Worm (Caenorhabditis elegans) whole organism, L3 larva: ENCODE data around the gene ttr-34.

Experiments used
- R02D3.7 ChIP-seq: fragments of 150-350 bp; optimal IDR thresholded peaks from 2 replicates; lab custom pipeline; 2014; ENCODE audit warnings: missing biosample characterization, missing genetic modification characterization
- ZK546.5 ChIP-seq: sonication (generic microtip); optimal IDR thresholded peaks from 2 replicates; lab custom pipeline; 2017; ENCODE audit warnings: missing biosample characterization, missing genetic modification characterization
- aly-2 ChIP-seq: fragments of 150-350 bp; optimal IDR thresholded peaks from 2 replicates; lab custom pipeline; 2014; ENCODE audit warnings: missing biosample characterization, missing genetic modification characterization
- ama-1 ChIP-seq: fragments of 150-350 bp; optimal IDR thresholded peaks from 2 replicates; lab custom pipeline; 2018
- ceh-16 ChIP-seq: sonication (generic microtip); optimal IDR thresholded peaks from 2 replicates; lab custom pipeline; 2017; ENCODE audit warnings: missing biosample characterization, missing genetic modification characterization
- ceh-82 ChIP-seq: fragments of 150-350 bp; optimal IDR thresholded peaks from 2 replicates; lab custom pipeline; 2014; ENCODE audit warnings: missing biosample characterization, missing genetic modification characterization
- ceh-9 ChIP-seq: sonication (generic microtip); optimal IDR thresholded peaks from 2 replicates; lab custom pipeline; 2018; ENCODE audit warnings: missing biosample characterization, missing genetic modification characterization
- egl-27 ChIP-seq: sonication (generic microtip); optimal IDR thresholded peaks from 4 replicates; lab custom pipeline; 2017; ENCODE audit warnings: missing biosample characterization, missing genetic modification reagents, missing genetic modification characterization
- egl-5 ChIP-seq: fragments of 150-350 bp; optimal IDR thresholded peaks from 2 replicates; lab custom pipeline; 2017; ENCODE audit warnings: missing biosample characterization, missing genetic modification reagents, missing genetic modification characterization, inconsistent platforms
- elt-1 ChIP-seq: fragments of 150-350 bp; optimal IDR thresholded peaks from 2 replicates; lab custom pipeline; 2014; ENCODE audit warnings: missing biosample characterization, missing genetic modification characterization
- elt-2 ChIP-seq: sonication (generic microtip); optimal IDR thresholded peaks from 2 replicates; lab custom pipeline; 2016; ENCODE audit warnings: missing genetic modification reagents, mild to moderate bottlenecking, missing genetic modification characterization, missing compliant biosample characterization
- elt-3 ChIP-seq, 3 experiments: fragments of 150-350 bp in 1 of 3; sonication (generic microtip) in 2 of 3; optimal IDR thresholded peaks; 2 replicates in 2 of 3; 4 replicates in 1 of 3; lab custom pipeline; 2014 to 2017; ENCODE audit warnings: missing biosample characterization in 3 of 3, missing genetic modification characterization in 3 of 3
- eor-1 ChIP-seq, 2 experiments: fragments of 150-350 bp; optimal IDR thresholded peaks; 2 replicates each; lab custom pipeline; 2014 to 2018; ENCODE audit warnings: missing biosample characterization in 2 of 2, missing genetic modification characterization in 2 of 2
- fkh-10 ChIP-seq: sonication (generic microtip); optimal IDR thresholded peaks from 2 replicates; lab custom pipeline; 2017; ENCODE audit warnings: missing biosample characterization, missing genetic modification reagents, missing genetic modification characterization
- fkh-2 ChIP-seq: fragments of 150-350 bp; optimal IDR thresholded peaks from 2 replicates; lab custom pipeline; 2014; ENCODE audit warnings: missing biosample characterization, missing genetic modification reagents, missing genetic modification characterization
- fos-1 ChIP-seq: fragments of 150-350 bp; optimal IDR thresholded peaks from 2 replicates; lab custom pipeline; 2014; ENCODE audit warnings: missing biosample characterization, missing genetic modification characterization
- hmg-11 ChIP-seq: sonication (generic microtip); optimal IDR thresholded peaks from 2 replicates; lab custom pipeline; 2016; ENCODE audit warnings: missing genetic modification characterization, missing compliant biosample characterization
- jun-1 ChIP-seq: fragments of 150-350 bp; optimal IDR thresholded peaks from 2 replicates; lab custom pipeline; 2014; ENCODE audit warnings: missing biosample characterization, missing genetic modification reagents, missing genetic modification characterization
- lin-15B ChIP-seq: fragments of 150-350 bp; optimal IDR thresholded peaks from 2 replicates; lab custom pipeline; 2014; ENCODE audit warnings: missing biosample characterization, missing genetic modification characterization
- lin-39 ChIP-seq: fragments of 150-350 bp; optimal IDR thresholded peaks from 2 replicates; lab custom pipeline; 2018; ENCODE audit warnings: missing biosample characterization, missing genetic modification reagents, missing genetic modification characterization
- lsy-12 ChIP-seq: sonication (generic microtip); optimal IDR thresholded peaks from 2 replicates; lab custom pipeline; 2016; ENCODE audit warnings: mild to moderate bottlenecking, missing genetic modification characterization, missing compliant biosample characterization
- mdl-1 ChIP-seq: fragments of 150-350 bp; optimal IDR thresholded peaks from 2 replicates; lab custom pipeline; 2014; ENCODE audit warnings: missing biosample characterization, missing genetic modification characterization
- nfya-1 ChIP-seq: sonication (generic microtip); optimal IDR thresholded peaks from 2 replicates; lab custom pipeline; 2017; ENCODE audit warnings: missing genetic modification characterization, mild to moderate bottlenecking, missing compliant biosample characterization, antibody characterized with exemption, moderate library complexity; ENCODE audit not compliant: insufficient read depth
- nhr-11 ChIP-seq: fragments of 150-350 bp; optimal IDR thresholded peaks from 2 replicates; lab custom pipeline; 2014; ENCODE audit warnings: missing biosample characterization, missing genetic modification characterization
- nhr-12 ChIP-seq: fragments of 150-350 bp; optimal IDR thresholded peaks from 2 replicates; lab custom pipeline; 2014; ENCODE audit warnings: missing biosample characterization, missing genetic modification characterization
- nhr-23 ChIP-seq: fragments of 150-350 bp; optimal IDR thresholded peaks from 2 replicates; lab custom pipeline; 2014; ENCODE audit warnings: missing biosample characterization, missing genetic modification reagents, missing genetic modification characterization
- nhr-237 ChIP-seq: fragments of 150-350 bp; optimal IDR thresholded peaks from 2 replicates; lab custom pipeline; 2014; ENCODE audit warnings: missing biosample characterization, missing genetic modification characterization
- nhr-25 ChIP-seq: sonication (generic microtip); optimal IDR thresholded peaks from 2 replicates; lab custom pipeline; 2017; ENCODE audit warnings: missing biosample characterization, missing genetic modification characterization
- nhr-43 ChIP-seq: sonication (generic microtip); optimal IDR thresholded peaks from 2 replicates; lab custom pipeline; 2016; ENCODE audit warnings: mild to moderate bottlenecking, missing genetic modification characterization, missing compliant biosample characterization; ENCODE audit not compliant: poor library complexity, severe bottlenecking
- nhr-67 ChIP-seq: fragments of 150-350 bp; optimal IDR thresholded peaks from 2 replicates; lab custom pipeline; 2014; ENCODE audit warnings: missing biosample characterization, missing genetic modification characterization
- nhr-76 ChIP-seq: fragments of 150-350 bp; sonication (generic microtip); optimal IDR thresholded peaks from 5 replicates; lab custom pipeline; 2014; ENCODE audit warnings: missing biosample characterization, missing genetic modification characterization
- nhr-77 ChIP-seq: fragments of 150-350 bp; optimal IDR thresholded peaks from 2 replicates; lab custom pipeline; 2014; ENCODE audit warnings: missing biosample characterization, missing genetic modification characterization
- pha-4 ChIP-seq: fragments of 150-350 bp; optimal IDR thresholded peaks from 2 replicates; lab custom pipeline; 2014; ENCODE audit warnings: missing biosample characterization, missing genetic modification reagents, missing genetic modification characterization
- pqm-1 ChIP-seq: fragments of 150-350 bp; optimal IDR thresholded peaks from 2 replicates; lab custom pipeline; 2017; ENCODE audit warnings: missing biosample characterization, missing genetic modification characterization, inconsistent platforms
- sea-2 ChIP-seq: fragments of 150-350 bp; sonication (generic microtip); optimal IDR thresholded peaks from 4 replicates; lab custom pipeline; 2014; ENCODE audit warnings: missing biosample characterization, missing genetic modification reagents, missing genetic modification characterization
- skn-1 ChIP-seq: fragments of 150-350 bp; optimal IDR thresholded peaks from 2 replicates; lab custom pipeline; 2014; ENCODE audit warnings: missing biosample characterization, missing genetic modification characterization
- snpc-4 ChIP-seq: fragments of 150-350 bp; optimal IDR thresholded peaks from 2 replicates; lab custom pipeline; 2014; ENCODE audit warnings: missing biosample characterization, missing genetic modification characterization
- tbx-2 ChIP-seq: sonication (generic microtip); optimal IDR thresholded peaks from 2 replicates; lab custom pipeline; 2016; ENCODE audit warnings: mild to moderate bottlenecking, missing genetic modification characterization, missing compliant biosample characterization
- unc-39 ChIP-seq: sonication (generic microtip); optimal IDR thresholded peaks from 4 replicates; lab custom pipeline; 2017; ENCODE audit warnings: missing biosample characterization, missing genetic modification characterization
- unc-62 ChIP-seq: fragments of 150-350 bp; sonication (generic microtip); optimal IDR thresholded peaks from 4 replicates; lab custom pipeline; 2014; ENCODE audit warnings: missing biosample characterization, missing genetic modification reagents, missing genetic modification characterization
- zag-1 ChIP-seq: fragments of 150-350 bp; optimal IDR thresholded peaks from 2 replicates; lab custom pipeline; 2014; ENCODE audit warnings: missing biosample characterization, missing genetic modification characterization
- ztf-11 ChIP-seq: fragments of 150-350 bp; optimal IDR thresholded peaks from 2 replicates; lab custom pipeline; 2014; ENCODE audit warnings: missing biosample characterization, missing genetic modification characterization
- ztf-4 ChIP-seq: fragments of 150-350 bp; optimal IDR thresholded peaks from 2 replicates; lab custom pipeline; 2014; ENCODE audit warnings: missing biosample characterization, missing genetic modification characterization

ttr-34 gene

DNA sequence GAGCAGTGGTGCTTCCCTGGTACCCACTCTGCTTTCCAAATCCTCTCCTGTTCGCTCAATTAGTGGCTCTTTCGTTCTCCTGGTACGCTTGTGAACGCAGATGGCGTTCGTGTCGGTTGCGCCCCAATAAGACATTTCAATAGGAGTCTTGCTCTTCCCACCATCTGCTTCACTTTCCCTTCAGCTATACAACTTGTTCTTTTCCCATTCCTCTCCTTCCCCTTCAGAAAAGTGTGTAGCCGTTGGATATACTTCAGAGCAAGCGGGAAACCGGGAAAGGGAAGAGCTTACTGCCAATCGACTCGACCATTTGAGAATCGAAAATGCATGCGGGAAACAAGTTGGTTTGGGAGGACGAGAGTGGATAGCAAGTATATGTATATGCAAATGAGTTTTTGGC, 3.6 kb downstream of the ttr-34 start:
- TF ChIP-seq nfya-1 (no peak), ama-1 (lab: Kevin White, UChicago) (peak; percentile 38), nhr-76 (tag; lab: Kevin White, UChicago) (no peak), zag-1 (no peak), nhr-11 (no peak), fkh-2 (no peak)
- TF ChIP-seq, all 47 proteins: peak for 1

DNA sequence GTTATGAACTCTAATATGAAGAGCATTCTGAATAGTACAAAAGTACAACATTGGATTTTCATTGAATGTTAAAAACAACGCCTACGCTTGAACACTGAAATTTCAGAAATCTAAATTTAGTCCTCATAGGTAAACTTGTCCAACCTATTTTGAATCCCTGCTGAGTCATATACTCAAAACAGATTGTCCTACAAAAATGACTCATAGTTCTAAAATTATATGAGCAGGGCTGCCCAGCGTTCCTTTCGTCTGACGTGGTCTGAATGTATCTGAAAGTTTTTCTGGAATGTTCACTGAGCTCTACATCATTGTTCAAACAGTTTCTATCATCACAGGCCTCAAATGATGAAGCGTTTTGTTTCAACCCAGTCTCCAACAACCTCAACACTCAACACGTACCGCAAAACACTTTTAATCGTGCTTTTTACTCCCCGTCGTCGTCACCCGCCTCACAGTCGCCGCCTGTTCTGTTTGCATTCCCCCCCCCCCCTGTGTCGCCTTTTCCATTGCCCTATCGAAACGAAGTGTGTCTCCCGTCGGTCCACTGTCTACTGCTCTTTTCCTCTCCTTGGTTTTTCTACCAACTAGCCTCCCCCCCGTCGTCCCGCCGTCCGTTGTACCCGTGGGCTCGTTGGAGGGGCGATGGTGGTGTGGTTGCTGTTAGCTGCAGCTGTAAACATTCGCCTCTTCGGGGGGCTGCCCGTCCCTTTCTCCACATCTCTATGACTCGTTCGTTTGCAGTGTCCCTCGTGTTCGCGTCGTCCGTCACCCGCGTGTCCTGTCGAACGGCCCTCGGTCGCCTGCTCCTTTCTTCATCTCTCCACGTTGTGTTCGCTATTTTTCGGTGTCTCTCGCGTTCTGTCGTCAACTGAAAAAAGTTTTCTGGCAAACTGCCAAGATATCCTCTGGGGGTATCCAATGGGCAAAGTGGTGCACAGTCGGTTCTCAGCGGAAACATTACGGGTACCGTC, 4.5 kb downstream of the ttr-34 start:
- peak; percentile 69 for TF ChIP-seq nfya-1
- no peak for TF ChIP-seq ceh-9
- TF ChIP-seq pqm-1 (tag; lab: Kevin White, UChicago): peak; percentile 32
- peak; percentile 38 for TF ChIP-seq skn-1
- TF ChIP-seq zag-1: no peak
- no peak for TF ChIP-seq ztf-11 (tag; lab: Kevin White, UChicago)
- TF ChIP-seq sea-2: no peak
- TF ChIP-seq nhr-76 (tag; lab: Kevin White, UChicago): no peak
- TF ChIP-seq elt-2 (tag; lab: Kevin White, UChicago): peak; percentile 78
- TF ChIP-seq unc-39 (tag; lab: Kevin White, UChicago): no peak
- TF ChIP-seq lsy-12 (tag; lab: Kevin White, UChicago): peak; percentile 22
- TF ChIP-seq nhr-67 (tag; lab: Kevin White, UChicago): no peak
- TF ChIP-seq elt-3 (tag; optimal IDR thresholded peaks at IDR 0.05; lab: Kevin White, UChicago): no peak
- no peak for TF ChIP-seq nhr-11
- peak; percentile 56 for TF ChIP-seq jun-1
- TF ChIP-seq nhr-237 (tag; lab: Kevin White, UChicago): no peak
- peak; percentile 90 for TF ChIP-seq lin-39 (tag; lab: Kevin White, UChicago)
- TF ChIP-seq fkh-2: no peak
- TF ChIP-seq fkh-10 (GFP tag; lab: Kevin White, UChicago): peak; percentile 11
- TF ChIP-seq nhr-25 (tag; lab: Kevin White, UChicago): peak; percentile 75
- TF ChIP-seq egl-5 (tag; lab: Kevin White, UChicago): no peak
- TF ChIP-seq ama-1 (lab: Kevin White, UChicago): peak; percentile 94
- no peak for TF ChIP-seq fos-1 (tag; lab: Kevin White, UChicago)
- peak; percentile 57 for TF ChIP-seq snpc-4 (tag; lab: Kevin White, UChicago)
- peak; percentile 91 for TF ChIP-seq mdl-1
- TF ChIP-seq nhr-23: peak; percentile 20
- no peak for TF ChIP-seq ZK546.5
- no peak for TF ChIP-seq eor-1 (tag; optimal IDR thresholded peaks at IDR 0.05; lab: Kevin White, UChicago)
- TF ChIP-seq pha-4 (tag; lab: Kevin White, UChicago): peak; percentile 89
- no peak for TF ChIP-seq lin-15B (tag; lab: Kevin White, UChicago)
- peak; percentile 31 for TF ChIP-seq hmg-11 (tag; lab: Kevin White, UChicago)
- TF ChIP-seq ceh-16 (tag; lab: Kevin White, UChicago): no peak
- TF ChIP-seq ceh-82: no peak
- TF ChIP-seq unc-62 (GFP tag; lab: Kevin White, UChicago): peak; percentile 70
- peak; percentile 2 for TF ChIP-seq tbx-2 (tag; lab: Kevin White, UChicago)
- no peak for TF ChIP-seq R02D3.7
- TF ChIP-seq nhr-43 (tag; lab: Kevin White, UChicago): peak; percentile 53
- TF ChIP-seq, all 47 proteins: peak for 18

DNA sequence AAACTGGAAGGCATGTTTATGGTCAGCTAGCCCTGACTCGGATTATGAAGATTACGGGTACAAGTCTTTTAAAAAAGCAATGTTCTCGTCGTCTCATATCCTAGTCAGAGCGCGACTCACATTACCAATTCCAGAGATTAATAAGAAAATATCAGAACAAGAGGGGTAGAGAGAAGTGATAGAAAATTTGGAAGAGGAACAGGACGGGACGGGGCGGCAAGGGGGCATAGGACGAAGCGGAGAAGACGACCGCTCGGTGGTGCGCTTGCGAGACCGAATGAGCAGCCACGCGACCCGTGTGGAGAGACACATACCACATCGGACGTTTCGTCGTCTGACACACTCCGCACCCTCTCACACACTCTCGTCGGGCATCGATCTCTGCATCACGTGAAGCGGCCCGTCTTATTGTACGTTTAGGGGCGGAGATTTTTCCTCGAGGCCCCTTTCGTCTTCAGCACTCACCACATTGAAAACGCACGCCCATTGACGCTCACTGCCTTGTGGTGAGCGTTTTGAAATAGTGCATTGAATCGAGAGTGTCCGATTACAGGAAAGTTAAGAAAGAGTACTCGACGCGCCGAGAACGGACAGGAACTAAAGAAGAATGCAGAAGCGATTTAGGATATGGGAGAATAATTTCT, 5.5 kb downstream of the ttr-34 start:
- TF ChIP-seq unc-39 (tag; lab: Kevin White, UChicago) (no peak), aly-2 (tag; lab: Kevin White, UChicago) (no peak), tbx-2 (tag; lab: Kevin White, UChicago) (peak; percentile 93), nhr-76 (tag; lab: Kevin White, UChicago) (peak; percentile 53), eor-1 (tag; optimal IDR thresholded peaks at IDR 0.05; lab: Kevin White, UChicago) (no peak), ZK546.5 (no peak), fkh-10 (GFP tag; lab: Kevin White, UChicago) (peak; percentile 88), elt-1 (tag; lab: Kevin White, UChicago) (peak; percentile 66), nhr-25 (tag; lab: Kevin White, UChicago) (peak; percentile 94), snpc-4 (tag; lab: Kevin White, UChicago) (peak; percentile 75), pqm-1 (tag; lab: Kevin White, UChicago) (peak; percentile 71), nhr-12 (tag; lab: Kevin White, UChicago) (no peak), ztf-4 (tag; lab: Kevin White, UChicago) (peak; percentile 68), sea-2 (peak; percentile 72), ceh-82 (peak; percentile 66), ceh-9 (no peak), lin-39 (tag; lab: Kevin White, UChicago) (peak; percentile 93), fos-1 (tag; lab: Kevin White, UChicago) (peak; percentile 75), egl-5 (tag; lab: Kevin White, UChicago) (peak; percentile 82), ama-1 (lab: Kevin White, UChicago) (peak; percentile 99), nhr-43 (tag; lab: Kevin White, UChicago) (peak; percentile 92), nfya-1 (peak; percentile 95), skn-1 (peak; percentile 77), nhr-77 (tag; lab: Kevin White, UChicago) (no peak), nhr-67 (tag; lab: Kevin White, UChicago) (no peak), mdl-1 (peak; percentile 97), fkh-2 (no peak), egl-27 (peak; percentile 82), elt-3 (tag; optimal IDR thresholded peaks at IDR 0.05; lab: Kevin White, UChicago) (peak in 1 of 3 experiments; percentile 71), ceh-16 (tag; lab: Kevin White, UChicago) (no peak), pha-4 (tag; lab: Kevin White, UChicago) (peak; percentile 96)
